Fruit fly (Drosophila melanogaster): Measurements from ENCODE around the gene CG14301.

CG14301 gene

dm6 chr3R:18667659-18668248 is 26.5 kb upstream of the CG14301 start, which contains the start of gene CG31229 (continued):
- TF ChIP-seq CG17186 (GFP tag; optimal IDR thresholded peaks at IDR 0.05) (no peak), Gug (GFP tag; IDR thresholded peaks at IDR 0.05) (no peak), so (GFP tag; IDR thresholded peaks at IDR 0.05) (no peak), Myb (GFP tag; optimal IDR thresholded peaks at IDR 0.05) (peak; percentile 5), Bdp1 (GFP tag; optimal IDR thresholded peaks at IDR 0.05) (no peak), CG1832 (GFP tag; optimal IDR thresholded peaks at IDR 0.05) (no peak), sim (GFP tag; IDR thresholded peaks at IDR 0.05) (no peak), CG6791 (GFP tag; IDR thresholded peaks at IDR 0.05; ENCODE audit: partially characterized antibody) (peak; percentile 56; the same call in 1 of the 3 replicates), Trl (optimal IDR thresholded peaks at IDR 0.05) (no peak), Trl (GFP tag; optimal IDR thresholded peaks at IDR 0.05) (no peak), fd64A (GFP tag; optimal IDR thresholded peaks at IDR 0.05) (no peak), zen2 (GFP tag; IDR thresholded peaks at IDR 0.05; ENCODE audit: partially characterized antibody) (peak; percentile 59; the same call in 2 of the 3 replicates), CG15269 (tag; optimal IDR thresholded peaks at IDR 0.05) (no peak), sqz (GFP tag; optimal IDR thresholded peaks at IDR 0.05) (peak; percentile 89), sc (optimal IDR thresholded peaks at IDR 0.05) (no peak), sc (GFP tag; optimal IDR thresholded peaks at IDR 0.05) (no peak), phol (tag; optimal IDR thresholded peaks at IDR 0.05) (no peak), stwl (tag; optimal IDR thresholded peaks at IDR 0.05) (peak; percentile 54), CG18599 (GFP tag; optimal IDR thresholded peaks at IDR 0.05) (no peak), CG7987 (GFP tag; optimal IDR thresholded peaks at IDR 0.05) (no peak), CG4424 (GFP tag; optimal IDR thresholded peaks at IDR 0.05) (no peak), BEAF-32 (GFP tag; optimal IDR thresholded peaks at IDR 0.05) (peak; percentile 57), MBD-R2 (GFP tag; IDR thresholded peaks at IDR 0.05) (peak; percentile 90), grn (GFP tag; optimal IDR thresholded peaks at IDR 0.05) (no peak), sens-2 (GFP tag; IDR thresholded peaks at IDR 0.05) (no peak), CG1602 (GFP tag; optimal IDR thresholded peaks at IDR 0.05) (no peak), YL-1 (GFP tag; optimal IDR thresholded peaks at IDR 0.05) (peak; percentile 7), CG1603 (tag; optimal IDR thresholded peaks at IDR 0.05) (peak; percentile 23), grau (tag; optimal IDR thresholded peaks at IDR 0.05) (no peak), CG4730 (GFP tag; IDR thresholded peaks at IDR 0.05) (no peak), CG6765 (GFP tag; optimal IDR thresholded peaks at IDR 0.05) (no peak), CG15073 (GFP tag; optimal IDR thresholded peaks at IDR 0.05) (no peak), MESR4 (GFP tag; optimal IDR thresholded peaks at IDR 0.05) (peak; percentile 53), Vsx1 (GFP tag; optimal IDR thresholded peaks at IDR 0.05) (no peak), dmrt99B (tag; optimal IDR thresholded peaks at IDR 0.05) (no peak), NK7.1 (GFP tag; optimal IDR thresholded peaks at IDR 0.05) (no peak), sr (GFP tag; IDR thresholded peaks at IDR 0.05) (no peak)

DNA sequence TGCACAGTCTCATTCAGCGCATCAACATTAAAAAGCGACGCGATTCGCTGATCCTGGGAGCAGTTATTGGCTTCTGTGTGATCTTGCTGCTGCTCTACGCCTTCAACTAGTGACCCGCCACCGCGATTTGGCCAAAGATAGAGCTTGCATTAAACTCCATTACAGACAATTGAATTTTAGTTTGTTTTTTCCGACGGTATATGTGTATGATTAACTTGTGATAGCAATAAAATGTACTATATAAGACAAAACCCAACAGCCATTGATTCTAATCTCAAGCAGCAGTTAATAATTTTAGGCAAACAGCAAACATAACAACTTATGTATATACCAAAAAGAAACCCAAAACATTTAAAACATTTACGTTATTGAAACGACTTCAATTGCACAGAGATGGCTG is 23.8 kb upstream of the CG14301 start, which contains the start of gene CG31231:
Gene CG31231 (plus strand): TSS at position 301 of the 400 bp plus-strand sequence.
- TF ChIP-seq CTCF (GFP tag; optimal IDR thresholded peaks at IDR 0.05) (no peak), CG10147 (GFP tag; optimal IDR thresholded peaks at IDR 0.05) (no peak), disco-r (GFP tag; optimal IDR thresholded peaks at IDR 0.05) (no peak), CG15011 (GFP tag; optimal IDR thresholded peaks at IDR 0.05) (no peak)
